Fruit fly (Drosophila melanogaster) whole organism, embryonic: ENCODE data around the gene Tbcd.
A peak's percentile ranks its signal among the peaks of the same experiment; 100 is the strongest.

Source experiments
- CG10321 ChIP-seq: fragments of 200-800 bp; sonication (Bioruptor generic); IDR thresholded peaks from 2 replicates; pipeline ENCODE4 v1.3.6; 2022; ENCODE audit warnings: missing biosample characterization, missing genetic modification characterization
- CG11247 ChIP-seq: fragments of 200-800 bp; sonication (Bioruptor generic); IDR thresholded peaks from 2 replicates; pipeline ENCODE4 v1.3.6; 2022; ENCODE audit warnings: missing biosample characterization, missing genetic modification characterization
- CG12769 ChIP-seq: fragments of 200-800 bp; sonication (Bioruptor generic); optimal IDR thresholded peaks from 2 replicates; lab custom pipeline; 2019; ENCODE audit warnings: missing biosample characterization, mild to moderate bottlenecking, missing genetic modification characterization, moderate library complexity
- CG13296 ChIP-seq: fragments of 200-800 bp; sonication (Bioruptor generic); optimal IDR thresholded peaks from 3 replicates; lab custom pipeline; 2018; ENCODE audit warnings: missing biosample characterization, mild to moderate bottlenecking, missing genetic modification characterization
- CG13894 ChIP-seq: fragments of 200-800 bp; sonication (Bioruptor generic); optimal IDR thresholded peaks from 3 replicates; lab custom pipeline; 2018; ENCODE audit warnings: missing biosample characterization, mild to moderate bottlenecking, missing genetic modification characterization, moderate library complexity
- CG14014 ChIP-seq: fragments of 200-800 bp; sonication (Bioruptor generic); IDR thresholded peaks from 2 replicates; pipeline ENCODE4 v1.3.6; 2022; ENCODE audit warnings: missing biosample characterization, missing genetic modification characterization
- CG14050 ChIP-seq: fragments of 200-800 bp; sonication (Bioruptor generic); IDR thresholded peaks from 3 replicates; pipeline ENCODE4 v1.3.6; 2022; ENCODE audit warnings: missing biosample characterization, missing genetic modification characterization
- CG1529 ChIP-seq: fragments of 200-800 bp; sonication (Bioruptor generic); optimal IDR thresholded peaks from 3 replicates; lab custom pipeline; 2018; ENCODE audit warnings: missing biosample characterization, missing genetic modification characterization
- CG17568 ChIP-seq: fragments of 200-800 bp; sonication (Bioruptor generic); optimal IDR thresholded peaks from 2 replicates; lab custom pipeline; 2018; ENCODE audit warnings: missing biosample characterization, mild to moderate bottlenecking, missing genetic modification characterization, moderate library complexity
- CG18262 ChIP-seq: fragments of 200-800 bp; optimal IDR thresholded peaks from 3 replicates; lab custom pipeline; 2019; ENCODE audit warnings: missing biosample characterization, mild to moderate bottlenecking, missing genetic modification characterization, moderate library complexity
- CG1832 ChIP-seq: fragments of 200-800 bp; sonication (Bioruptor generic); optimal IDR thresholded peaks from 2 replicates; lab custom pipeline; 2017; ENCODE audit warnings: missing biosample characterization, mild to moderate bottlenecking, missing genetic modification characterization, inconsistent platforms
- CG2199 ChIP-seq: fragments of 200-800 bp; sonication (Bioruptor generic); IDR thresholded peaks from 3 replicates; pipeline ENCODE4 v1.3.6; 2022; ENCODE audit warnings: missing biosample characterization, missing genetic modification characterization
- CG31388 ChIP-seq: fragments of 200-800 bp; sonication (Bioruptor generic); optimal IDR thresholded peaks from 2 replicates; lab custom pipeline; 2016; ENCODE audit warnings: missing biosample characterization, missing genetic modification characterization
- CG3726 ChIP-seq: fragments of 200-800 bp; sonication (Bioruptor generic); IDR thresholded peaks from 3 replicates; pipeline ENCODE4, ENCODE4 v1.3.6; 2022; ENCODE audit warnings: missing biosample characterization, missing genetic modification characterization
- CG4424 ChIP-seq: fragments of 200-800 bp; sonication (Bioruptor generic); optimal IDR thresholded peaks from 3 replicates; lab custom pipeline; 2016; ENCODE audit warnings: missing biosample characterization, missing genetic modification characterization
- CG7357 ChIP-seq: fragments of 200-800 bp; sonication (Bioruptor generic); IDR thresholded peaks from 3 replicates; pipeline ENCODE4 v1.3.6; 2022; ENCODE audit warnings: missing biosample characterization, missing genetic modification characterization
- CG9437 ChIP-seq: fragments of 200-800 bp; sonication (Bioruptor generic); optimal IDR thresholded peaks from 2 replicates; lab custom pipeline; 2018; ENCODE audit warnings: missing biosample characterization, mild to moderate bottlenecking, missing genetic modification characterization
- D19B ChIP-seq: fragments of 200-800 bp; sonication (Bioruptor generic); optimal IDR thresholded peaks from 2 replicates; lab custom pipeline; 2017; ENCODE audit warnings: missing biosample characterization, mild to moderate bottlenecking, missing genetic modification characterization
- Dfd ChIP-seq, 2 experiments: fragments of >200 bp; optimal IDR thresholded peaks; 2 replicates each; lab custom pipeline; 2017; ENCODE audit warnings: missing biosample characterization in 2 of 2, missing genetic modification characterization in 2 of 2
- Dp ChIP-seq: fragments of 200-800 bp; sonication (Bioruptor generic); optimal IDR thresholded peaks from 2 replicates; lab custom pipeline; 2018; ENCODE audit warnings: missing biosample characterization, mild to moderate bottlenecking, missing genetic modification characterization, moderate library complexity
- HLH54F ChIP-seq: fragments of 200-800 bp; sonication (Bioruptor generic); optimal IDR thresholded peaks from 3 replicates; lab custom pipeline; 2016; ENCODE audit warnings: missing biosample characterization, missing genetic modification characterization
- Hand ChIP-seq: fragments of 200-800 bp; sonication (Bioruptor generic); optimal IDR thresholded peaks from 2 replicates; lab custom pipeline; 2017; ENCODE audit warnings: mild to moderate bottlenecking, missing biosample characterization, missing genetic modification reagents, missing genetic modification characterization
- Mes4 ChIP-seq: fragments of 200-800 bp; sonication (Bioruptor generic); optimal IDR thresholded peaks from 2 replicates; lab custom pipeline; 2016; ENCODE audit warnings: missing biosample characterization, missing genetic modification characterization
- Oaz ChIP-seq: fragments of 200-800 bp; sonication (Bioruptor generic); IDR thresholded peaks from 2 replicates; pipeline ENCODE4 v1.3.6; 2022; ENCODE audit warnings: missing biosample characterization, missing genetic modification characterization
- Rfx ChIP-seq: fragments of 200-800 bp; sonication (Bioruptor generic); IDR thresholded peaks from 2 replicates; pipeline ENCODE4 v1.3.6; 2022; ENCODE audit warnings: missing biosample characterization, missing genetic modification characterization
- Side ChIP-seq: fragments of 200-800 bp; sonication (Bioruptor generic); optimal IDR thresholded peaks from 2 replicates; lab custom pipeline; 2016; ENCODE audit warnings: missing biosample characterization, missing genetic modification characterization
- Sox102F ChIP-seq: fragments of 200-800 bp; sonication (Bioruptor generic); optimal IDR thresholded peaks from 2 replicates; lab custom pipeline; 2018; ENCODE audit warnings: missing biosample characterization, mild to moderate bottlenecking, missing genetic modification characterization, moderate library complexity
- Tbp ChIP-seq: fragments of >200 bp; optimal IDR thresholded peaks from 2 replicates; lab custom pipeline; 2018; ENCODE audit warnings: missing biosample characterization, missing genetic modification characterization
- Trl ChIP-seq, 3 experiments: fragments of >200 bp in 2 of 3; fragments of 200-800 bp in 1 of 3; sonication (Bioruptor generic) in 1 of 3; optimal IDR thresholded peaks; 2 replicates in 1 of 3; 3 replicates in 2 of 3; lab custom pipeline; 2016 to 2017; ENCODE audit warnings: missing biosample characterization in 1 of 3, missing genetic modification characterization in 1 of 3
- btn ChIP-seq: fragments of 200-800 bp; sonication (Bioruptor generic); optimal IDR thresholded peaks from 2 replicates; lab custom pipeline; 2016; ENCODE audit warnings: missing biosample characterization, missing genetic modification characterization
- cg ChIP-seq: fragments of 200-800 bp; sonication (Bioruptor generic); optimal IDR thresholded peaks from 3 replicates; lab custom pipeline; 2019; ENCODE audit warnings: missing biosample characterization, mild to moderate bottlenecking, missing genetic modification characterization, moderate library complexity
- chinmo ChIP-seq: fragments of 200-800 bp; sonication (Bioruptor generic); IDR thresholded peaks from 4 replicates; pipeline ENCODE4 v1.3.6; 2022; ENCODE audit warnings: missing biosample characterization, missing genetic modification characterization; ENCODE audit not compliant: partially characterized antibody
- ci ChIP-seq: fragments of 200-800 bp; sonication (Bioruptor generic); IDR thresholded peaks from 3 replicates; pipeline ENCODE4 v1.3.6; 2022; ENCODE audit warnings: missing biosample characterization, missing genetic modification characterization
- crol ChIP-seq: fragments of 200-800 bp; sonication (Bioruptor generic); IDR thresholded peaks from 2 replicates; pipeline ENCODE4 v1.3.6; 2022; ENCODE audit warnings: missing biosample characterization, missing genetic modification characterization
- dan ChIP-seq: fragments of 200-800 bp; sonication (Bioruptor generic); IDR thresholded peaks from 2 replicates; pipeline ENCODE4 v1.3.6; 2022; ENCODE audit warnings: missing biosample characterization, missing genetic modification characterization
- eve ChIP-seq, 2 experiments: fragments of >200 bp; optimal IDR thresholded peaks; 2 replicates each; lab custom pipeline; 2017; ENCODE audit warnings: missing biosample characterization in 2 of 2, missing genetic modification characterization in 2 of 2
- fd64A ChIP-seq: fragments of 200-800 bp; sonication (Bioruptor generic); optimal IDR thresholded peaks from 3 replicates; lab custom pipeline; 2018; ENCODE audit warnings: missing biosample characterization, mild to moderate bottlenecking, missing genetic modification characterization
- gsb-n ChIP-seq: fragments of 200-800 bp; sonication (Bioruptor generic); optimal IDR thresholded peaks from 3 replicates; lab custom pipeline; 2018; ENCODE audit warnings: missing biosample characterization, mild to moderate bottlenecking, missing genetic modification characterization
- hth ChIP-seq: fragments of >200 bp; optimal IDR thresholded peaks from 2 replicates; lab custom pipeline; 2017; ENCODE audit warnings: inconsistent platforms
- nom ChIP-seq: fragments of 200-800 bp; sonication (Bioruptor generic); optimal IDR thresholded peaks from 2 replicates; lab custom pipeline; 2017; ENCODE audit warnings: missing biosample characterization, missing genetic modification characterization, mild to moderate bottlenecking, moderate library complexity, missing genetic modification reagents
- oc ChIP-seq: fragments of 200-800 bp; sonication (Bioruptor generic); optimal IDR thresholded peaks from 2 replicates; lab custom pipeline; 2018; ENCODE audit warnings: missing biosample characterization, mild to moderate bottlenecking, missing genetic modification characterization, moderate library complexity
- onecut ChIP-seq: fragments of 200-800 bp; sonication (Bioruptor generic); IDR thresholded peaks from 2 replicates; pipeline ENCODE4 v1.3.6; 2022; ENCODE audit warnings: missing biosample characterization, missing genetic modification characterization
- pfk ChIP-seq: fragments of 200-800 bp; sonication (Bioruptor generic); optimal IDR thresholded peaks from 2 replicates; lab custom pipeline; 2018; ENCODE audit warnings: missing biosample characterization, mild to moderate bottlenecking, missing genetic modification characterization, moderate library complexity
- sd ChIP-seq: fragments of 200-800 bp; sonication (Bioruptor generic); optimal IDR thresholded peaks from 3 replicates; lab custom pipeline; 2018; ENCODE audit warnings: missing biosample characterization, mild to moderate bottlenecking, missing genetic modification characterization, moderate library complexity
- sens ChIP-seq: fragments of 200-800 bp; sonication (Bioruptor generic); peaks from one replicate; lab custom pipeline; 2016; ENCODE audit warnings: missing biosample characterization, missing genetic modification characterization
- sima ChIP-seq: fragments of 200-800 bp; sonication (Bioruptor generic); optimal IDR thresholded peaks from 2 replicates; lab custom pipeline; 2016; ENCODE audit warnings: missing biosample characterization, missing genetic modification characterization
- tin ChIP-seq: fragments of 200-800 bp; sonication (Bioruptor generic); optimal IDR thresholded peaks from 3 replicates; lab custom pipeline; 2016; ENCODE audit warnings: missing biosample characterization, missing genetic modification characterization
- tio ChIP-seq: fragments of 200-800 bp; sonication (Bioruptor generic); optimal IDR thresholded peaks from 2 replicates; lab custom pipeline; 2017; ENCODE audit warnings: missing biosample characterization, missing genetic modification characterization, inconsistent platforms
- vnd ChIP-seq: fragments of 200-800 bp; sonication (Bioruptor generic); IDR thresholded peaks from 3 replicates; pipeline ENCODE4 v1.3.6; 2022; ENCODE audit warnings: missing biosample characterization, missing genetic modification characterization; ENCODE audit not compliant: partially characterized antibody
- zfh2 ChIP-seq: fragments of 200-800 bp; sonication (Bioruptor generic); optimal IDR thresholded peaks from 2 replicates; lab custom pipeline; 2016; ENCODE audit warnings: missing biosample characterization, missing genetic modification characterization

The Tbcd gene

DNA sequence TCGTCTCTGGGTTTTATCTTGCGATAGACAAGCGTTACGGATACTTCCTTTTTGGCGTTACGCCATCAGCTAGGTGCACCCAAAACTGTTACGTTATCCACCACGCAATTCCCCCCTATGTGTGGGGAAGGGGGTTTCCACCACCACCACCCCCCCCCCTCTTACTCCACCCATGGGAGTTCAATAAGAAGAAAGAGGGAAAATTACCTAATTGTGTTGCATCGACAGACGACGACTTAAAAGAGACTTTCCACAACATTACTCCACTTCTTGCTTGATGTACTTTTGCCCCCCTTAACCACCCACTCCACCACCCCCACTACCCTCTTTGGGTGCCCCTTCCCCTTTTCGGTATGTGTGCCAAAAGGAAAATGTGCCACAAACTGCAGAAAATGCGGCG, 25.9 kb downstream of the Tbcd start:
- peak; percentile 56 for TF ChIP-seq CG9437 (GFP tag; lab: Kevin White, UChicago)
- TF ChIP-seq zfh2 (GFP tag; lab: Kevin White, UChicago) = no peak
- TF ChIP-seq crol (GFP tag; lab: Robert Waterston, UW) = peak; percentile 78
- 0 out of 4 replicates have a peak, but pooled peaks have one; percentile 54 for TF ChIP-seq chinmo (GFP tag; lab: Robert Waterston, UW)
- no peak for TF ChIP-seq btn (GFP tag; lab: Kevin White, UChicago)
- no peak for TF ChIP-seq pfk (GFP tag; lab: Kevin White, UChicago)
- no peak for TF ChIP-seq Rfx
- no peak for TF ChIP-seq tin (GFP tag; lab: Kevin White, UChicago)
- TF ChIP-seq CG4424 (GFP tag; lab: Kevin White, UChicago) = no peak

DNA sequence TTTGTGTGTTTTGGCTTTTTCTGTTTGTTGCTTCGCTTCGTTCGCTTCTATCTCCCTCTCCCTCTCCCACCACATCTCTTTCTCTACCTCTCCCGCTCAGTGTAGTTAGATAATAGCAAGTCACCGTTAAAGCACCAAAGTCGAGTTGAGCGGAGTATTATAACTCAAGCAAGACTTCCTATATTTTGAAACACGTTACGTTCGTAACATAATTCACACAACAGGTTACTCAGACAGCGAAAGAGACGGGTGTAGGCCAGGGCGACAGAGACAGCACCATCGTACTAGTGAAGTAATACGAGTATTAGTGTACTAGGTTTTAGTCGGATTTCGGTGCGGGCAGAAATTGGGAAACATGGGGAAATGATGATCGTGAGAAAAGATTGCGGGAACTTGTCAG, 26.3 kb downstream of the Tbcd start:
- no peak for TF ChIP-seq tio (GFP tag; lab: Kevin White, UChicago)
- no peak for TF ChIP-seq Dp (GFP tag; lab: Kevin White, UChicago)
- no peak for TF ChIP-seq CG11247
- TF ChIP-seq CG13894 (tag; lab: Kevin White, UChicago) = peak; percentile 18
- TF ChIP-seq CG14014 (GFP tag; lab: Robert Waterston, UW) = no peak
- TF ChIP-seq Mes4 = no peak
- peak; percentile 35 for TF ChIP-seq sens (GFP tag; lab: Kevin White, UChicago)
- TF ChIP-seq HLH54F = no peak
- no peak for TF ChIP-seq onecut (GFP tag; lab: Robert Waterston, UW)
- TF ChIP-seq CG31388 (GFP tag; lab: Kevin White, UChicago) = no peak
- TF ChIP-seq CG13296 (GFP tag; lab: Kevin White, UChicago) = no peak
- TF ChIP-seq CG1529 (GFP tag; lab: Kevin White, UChicago) = no peak
- no peak for TF ChIP-seq nom (GFP tag; lab: Kevin White, UChicago)
- no peak for TF ChIP-seq sd (tag; lab: Kevin White, UChicago)
- TF ChIP-seq CG12769 (tag; lab: Kevin White, UChicago) = peak; percentile 49
- no peak for TF ChIP-seq sima
- no peak for TF ChIP-seq CG17568 (GFP tag; lab: Kevin White, UChicago)
- no peak for TF ChIP-seq ci (GFP tag; lab: Robert Waterston, UW)
- TF ChIP-seq Dfd (GFP tag; optimal IDR thresholded peaks at IDR 0.05; lab: Kevin White, UChicago) = no peak
- no peak for TF ChIP-seq CG7357 (GFP tag; lab: Robert Waterston, UW)
- TF ChIP-seq Side (GFP tag; lab: Kevin White, UChicago) = no peak
- peak; percentile 1 to 25 for TF ChIP-seq Trl (optimal IDR thresholded peaks at IDR 0.05; lab: Kevin White, UChicago)
- no peak for TF ChIP-seq Trl (GFP tag; optimal IDR thresholded peaks at IDR 0.05; lab: Kevin White, UChicago)
- TF ChIP-seq CG14050 (GFP tag; lab: Robert Waterston, UW) = no peak
- peak; percentile 18; the same call in 1 of the 2 replicates for TF ChIP-seq CG10321 (GFP tag; lab: Robert Waterston, UW)
- no peak for TF ChIP-seq Tbp
- TF ChIP-seq cg (GFP tag; lab: Kevin White, UChicago) = peak; percentile 7
- TF ChIP-seq dan = no peak
- no peak for TF ChIP-seq CG3726 (GFP tag; lab: Robert Waterston, UW)
- TF ChIP-seq D19B (GFP tag; lab: Kevin White, UChicago) = no peak
- no peak for TF ChIP-seq Oaz (GFP tag; lab: Robert Waterston, UW)
- TF ChIP-seq hth (lab: Kevin White, UChicago) = no peak
- TF ChIP-seq oc (tag; lab: Kevin White, UChicago) = no peak
- TF ChIP-seq CG18262 (tag; lab: Kevin White, UChicago) = no peak
- peak; percentile 49 for TF ChIP-seq CG1832 (GFP tag; lab: Kevin White, UChicago)
- no peak for TF ChIP-seq vnd (GFP tag; lab: Robert Waterston, UW)
- TF ChIP-seq eve (GFP tag; optimal IDR thresholded peaks at IDR 0.05; lab: Kevin White, UChicago) = no peak
- no peak for TF ChIP-seq gsb-n (tag; lab: Kevin White, UChicago)
- TF ChIP-seq Hand (GFP tag; lab: Kevin White, UChicago) = no peak
- TF ChIP-seq fd64A (GFP tag; lab: Kevin White, UChicago) = no peak
- no peak for TF ChIP-seq Sox102F (GFP tag; lab: Kevin White, UChicago)
- TF ChIP-seq CG2199 = 0 out of 3 replicates have a peak, but pooled peaks have one; percentile 19
